Worm (Caenorhabditis elegans) whole organism, L3 larva: ENCODE data around the gene clpf-1.

Experiments
- elt-3 ChIP-seq, 3 experiments: fragments of 150-350 bp in 1 of 3; sonication (generic microtip) in 2 of 3; optimal IDR thresholded peaks; 2 replicates in 2 of 3; 4 replicates in 1 of 3; lab custom pipeline; 2014 to 2017; ENCODE audit warnings: missing biosample characterization in 3 of 3, missing genetic modification characterization in 3 of 3
- jun-1 ChIP-seq: fragments of 150-350 bp; optimal IDR thresholded peaks from 2 replicates; lab custom pipeline; 2014; ENCODE audit warnings: missing biosample characterization, missing genetic modification reagents, missing genetic modification characterization
- mdl-1 ChIP-seq: fragments of 150-350 bp; optimal IDR thresholded peaks from 2 replicates; lab custom pipeline; 2014; ENCODE audit warnings: missing biosample characterization, missing genetic modification characterization
- nfya-1 ChIP-seq: sonication (generic microtip); optimal IDR thresholded peaks from 2 replicates; lab custom pipeline; 2017; ENCODE audit warnings: missing genetic modification characterization, mild to moderate bottlenecking, missing compliant biosample characterization, antibody characterized with exemption, moderate library complexity; ENCODE audit not compliant: insufficient read depth
- nhr-11 ChIP-seq: fragments of 150-350 bp; optimal IDR thresholded peaks from 2 replicates; lab custom pipeline; 2014; ENCODE audit warnings: missing biosample characterization, missing genetic modification characterization
- nhr-12 ChIP-seq: fragments of 150-350 bp; optimal IDR thresholded peaks from 2 replicates; lab custom pipeline; 2014; ENCODE audit warnings: missing biosample characterization, missing genetic modification characterization
- nhr-43 ChIP-seq: sonication (generic microtip); optimal IDR thresholded peaks from 2 replicates; lab custom pipeline; 2016; ENCODE audit warnings: mild to moderate bottlenecking, missing genetic modification characterization, missing compliant biosample characterization; ENCODE audit not compliant: poor library complexity, severe bottlenecking
- nhr-76 ChIP-seq: fragments of 150-350 bp; sonication (generic microtip); optimal IDR thresholded peaks from 5 replicates; lab custom pipeline; 2014; ENCODE audit warnings: missing biosample characterization, missing genetic modification characterization
- pqm-1 ChIP-seq: fragments of 150-350 bp; optimal IDR thresholded peaks from 2 replicates; lab custom pipeline; 2017; ENCODE audit warnings: missing biosample characterization, missing genetic modification characterization, inconsistent platforms
- skn-1 ChIP-seq: fragments of 150-350 bp; optimal IDR thresholded peaks from 2 replicates; lab custom pipeline; 2014; ENCODE audit warnings: missing biosample characterization, missing genetic modification characterization
- snpc-4 ChIP-seq: fragments of 150-350 bp; optimal IDR thresholded peaks from 2 replicates; lab custom pipeline; 2014; ENCODE audit warnings: missing biosample characterization, missing genetic modification characterization
- unc-39 ChIP-seq: sonication (generic microtip); optimal IDR thresholded peaks from 4 replicates; lab custom pipeline; 2017; ENCODE audit warnings: missing biosample characterization, missing genetic modification characterization
- unc-62 ChIP-seq: fragments of 150-350 bp; sonication (generic microtip); optimal IDR thresholded peaks from 4 replicates; lab custom pipeline; 2014; ENCODE audit warnings: missing biosample characterization, missing genetic modification reagents, missing genetic modification characterization
- ztf-11 ChIP-seq: fragments of 150-350 bp; optimal IDR thresholded peaks from 2 replicates; lab custom pipeline; 2014; ENCODE audit warnings: missing biosample characterization, missing genetic modification characterization

DNA sequence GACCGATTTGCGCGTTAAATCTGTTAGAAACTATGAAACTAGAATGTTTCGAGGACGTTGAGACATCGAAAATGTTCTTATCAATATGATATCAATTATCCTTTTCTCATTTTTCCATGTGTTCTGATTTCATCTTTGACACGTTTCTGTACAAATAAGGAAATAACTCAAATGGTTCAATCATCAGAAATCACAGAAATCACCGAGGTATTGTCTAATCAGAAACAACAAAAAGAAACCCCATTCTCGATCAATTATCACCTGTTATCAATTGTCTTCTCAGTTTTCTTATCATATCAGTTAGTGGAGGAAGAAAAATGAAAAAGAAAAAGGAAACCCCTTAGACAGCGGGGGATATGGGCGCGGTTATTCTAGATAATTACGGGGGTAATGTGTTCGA, 37.6 kb downstream of the clpf-1 start:
- TF ChIP-seq elt-3 (tag; optimal IDR thresholded peaks at IDR 0.05; lab: Kevin White, UChicago): peak; percentile 4 to 89 (median 28)
- no peak for TF ChIP-seq mdl-1
- TF ChIP-seq nhr-11: no peak
- TF ChIP-seq nhr-43 (tag; lab: Kevin White, UChicago): peak; percentile 61
- no peak for TF ChIP-seq ztf-11 (tag; lab: Kevin White, UChicago)
- TF ChIP-seq skn-1: no peak
- no peak for TF ChIP-seq jun-1 (tag; lab: Kevin White, UChicago)
- TF ChIP-seq pqm-1 (tag; lab: Kevin White, UChicago): peak; percentile 23
- no peak for TF ChIP-seq unc-62 (GFP tag; lab: Kevin White, UChicago)
- TF ChIP-seq nhr-76 (tag; lab: Kevin White, UChicago): no peak
- no peak for TF ChIP-seq snpc-4
- TF ChIP-seq nfya-1 (tag; lab: Kevin White, UChicago): no peak
- TF ChIP-seq unc-39 (tag; lab: Kevin White, UChicago): no peak
- no peak for TF ChIP-seq nhr-12 (tag; lab: Kevin White, UChicago)
